Worm (Caenorhabditis elegans) whole organism, L1 larva: Measurements from ENCODE around the gene F21C10.6.

ENCODE experiments used
- C04F5.9 ChIP-seq: sonication (generic microtip); optimal IDR thresholded peaks from 2 replicates; lab custom pipeline; 2016; ENCODE audit warnings: missing genetic modification characterization, missing compliant biosample characterization
- C16A3.4 ChIP-seq: fragments of 150-350 bp; optimal IDR thresholded peaks from 2 replicates; lab custom pipeline; 2014; ENCODE audit warnings: missing biosample characterization, missing genetic modification characterization
- C34B4.2 ChIP-seq: sonication (generic microtip); optimal IDR thresholded peaks from 2 replicates; lab custom pipeline; 2017; ENCODE audit warnings: mild to moderate bottlenecking, missing genetic modification characterization, missing compliant biosample characterization
- F16B12.6 ChIP-seq: fragments of 150-350 bp; optimal IDR thresholded peaks from 2 replicates; lab custom pipeline; 2014; ENCODE audit warnings: missing biosample characterization, missing genetic modification characterization
- Y116A8C.19 ChIP-seq: sonication (generic microtip); optimal IDR thresholded peaks from 2 replicates; lab custom pipeline; 2016; ENCODE audit warnings: missing compliant biosample characterization, missing genetic modification characterization, borderline replicate concordance
- blmp-1 ChIP-seq: fragments of 150-350 bp; optimal IDR thresholded peaks from 2 replicates; lab custom pipeline; 2014; ENCODE audit warnings: missing biosample characterization, missing genetic modification characterization
- ceh-8 ChIP-seq: fragments of 200-800 bp; sonication (Bioruptor generic); optimal IDR thresholded peaks from 2 replicates; lab custom pipeline; 2018; ENCODE audit warnings: mild to moderate bottlenecking, missing genetic modification characterization, moderate library complexity, missing compliant biosample characterization
- ceh-82 ChIP-seq, 3 experiments: fragments of 150-350 bp in 1 of 3; sonication (generic microtip) in 2 of 3; optimal IDR thresholded peaks; 2 replicates each; lab custom pipeline; 2014 to 2017; ENCODE audit warnings: missing biosample characterization in 3 of 3, missing genetic modification characterization in 3 of 3
- ceh-88 ChIP-seq: fragments of 200-800 bp; sonication (Bioruptor generic); IDR thresholded peaks from 2 replicates; pipeline ENCODE4 v1.3.6; 2022; ENCODE audit warnings: missing genetic modification characterization, missing compliant biosample characterization
- efl-1 ChIP-seq, 4 experiments: fragments of 150-350 bp; optimal IDR thresholded peaks in 3 of 4; peaks in 1 of 4; 1 replicate in 1 of 4; 2 replicates in 3 of 4; lab custom pipeline; 2014; ENCODE audit warnings: missing biosample characterization in 2 of 4, missing genetic modification characterization in 2 of 4, missing genetic modification reagents in 2 of 4
- egl-27 ChIP-seq, 2 experiments: fragments of 150-350 bp in 1 of 2; sonication (generic microtip); optimal IDR thresholded peaks; 3 replicates each; lab custom pipeline; 2017 to 2018; ENCODE audit warnings: missing biosample characterization in 2 of 2, missing genetic modification characterization in 2 of 2, missing genetic modification reagents in 2 of 2
- elt-2 ChIP-seq: sonication (generic microtip); optimal IDR thresholded peaks from 2 replicates; lab custom pipeline; 2016; ENCODE audit warnings: missing genetic modification characterization, mild to moderate bottlenecking, inconsistent platforms, missing compliant biosample characterization, missing genetic modification reagents
- fkh-4 ChIP-seq: sonication (generic microtip); optimal IDR thresholded peaks from 2 replicates; lab custom pipeline; 2016; ENCODE audit warnings: missing compliant biosample characterization, missing genetic modification characterization, borderline replicate concordance
- fkh-8 ChIP-seq: sonication (generic microtip); optimal IDR thresholded peaks from 2 replicates; lab custom pipeline; 2016; ENCODE audit warnings: mild to moderate bottlenecking, missing genetic modification characterization, missing compliant biosample characterization
- grh-1 ChIP-seq: fragments of 200-800 bp; sonication (Bioruptor generic); IDR thresholded peaks from 2 replicates; pipeline ENCODE4 v1.3.6; 2022; ENCODE audit warnings: missing genetic modification reagents, missing genetic modification characterization, missing compliant biosample characterization
- irx-1 ChIP-seq: sonication (generic microtip); optimal IDR thresholded peaks from 2 replicates; lab custom pipeline; 2016; ENCODE audit warnings: missing genetic modification characterization, missing compliant biosample characterization
- jun-1 ChIP-seq: fragments of 150-350 bp; optimal IDR thresholded peaks from 2 replicates; lab custom pipeline; 2014; ENCODE audit warnings: missing biosample characterization, missing genetic modification reagents, missing genetic modification characterization
- lin-13 ChIP-seq: fragments of 150-350 bp; optimal IDR thresholded peaks from 2 replicates; lab custom pipeline; 2014; ENCODE audit warnings: missing biosample characterization, missing genetic modification reagents, missing genetic modification characterization
- lin-14 ChIP-seq: fragments of 200-800 bp; sonication (Bioruptor generic); optimal IDR thresholded peaks from 2 replicates; lab custom pipeline; 2018; ENCODE audit warnings: mild to moderate bottlenecking, missing genetic modification characterization, moderate library complexity, missing compliant biosample characterization
- lin-15B ChIP-seq: fragments of 150-350 bp; sonication (generic microtip); optimal IDR thresholded peaks from 3 replicates; lab custom pipeline; 2014; ENCODE audit warnings: missing biosample characterization, missing genetic modification characterization
- lin-35 ChIP-seq, 2 experiments: fragments of 150-350 bp; optimal IDR thresholded peaks; 2 replicates each; lab custom pipeline; 2014; ENCODE audit warnings: missing biosample characterization in 2 of 2, missing genetic modification characterization in 2 of 2, missing genetic modification reagents in 2 of 2
- lir-3 ChIP-seq: sonication (generic microtip); optimal IDR thresholded peaks from 2 replicates; lab custom pipeline; 2016; ENCODE audit warnings: mild to moderate bottlenecking, missing genetic modification characterization, moderate library complexity, missing compliant biosample characterization; ENCODE audit not compliant: poor library complexity
- lsy-2 ChIP-seq, 2 experiments: fragments of 150-350 bp; optimal IDR thresholded peaks; 2 replicates each; lab custom pipeline; 2014; ENCODE audit warnings: missing biosample characterization in 2 of 2, missing genetic modification characterization in 2 of 2
- mdl-1 ChIP-seq, 2 experiments: fragments of 150-350 bp; optimal IDR thresholded peaks; 2 replicates each; lab custom pipeline; 2014 to 2017; ENCODE audit warnings: missing biosample characterization in 2 of 2, missing genetic modification characterization in 2 of 2, inconsistent platforms in 1 of 2
- nhr-11 ChIP-seq: fragments of 150-350 bp; optimal IDR thresholded peaks from 2 replicates; lab custom pipeline; 2014; ENCODE audit warnings: missing biosample characterization, missing genetic modification characterization
- nhr-12 ChIP-seq: sonication (generic microtip); optimal IDR thresholded peaks from 2 replicates; lab custom pipeline; 2017; ENCODE audit warnings: missing biosample characterization, missing genetic modification characterization
- nhr-20 ChIP-seq: sonication (generic microtip); optimal IDR thresholded peaks from 2 replicates; lab custom pipeline; 2016; ENCODE audit warnings: mild to moderate bottlenecking, missing genetic modification characterization, missing compliant biosample characterization
- nhr-77 ChIP-seq: fragments of 150-350 bp; optimal IDR thresholded peaks from 2 replicates; lab custom pipeline; 2014; ENCODE audit warnings: missing biosample characterization, missing genetic modification characterization
- nhr-84 ChIP-seq: sonication (generic microtip); optimal IDR thresholded peaks from 2 replicates; lab custom pipeline; 2017; ENCODE audit warnings: missing biosample characterization, missing genetic modification characterization
- pag-3 ChIP-seq: sonication (generic microtip); optimal IDR thresholded peaks from 2 replicates; lab custom pipeline; 2017; ENCODE audit warnings: missing genetic modification characterization, mild to moderate bottlenecking, missing compliant biosample characterization, antibody characterized with exemption, borderline replicate concordance; ENCODE audit not compliant: insufficient read depth
- snpc-4 ChIP-seq: fragments of 150-350 bp; optimal IDR thresholded peaks from 2 replicates; lab custom pipeline; 2014; ENCODE audit warnings: missing biosample characterization, missing genetic modification characterization
- sox-4 ChIP-seq: sonication (generic microtip); optimal IDR thresholded peaks from 2 replicates; lab custom pipeline; 2016; ENCODE audit warnings: missing genetic modification characterization, missing compliant biosample characterization
- sup-37 ChIP-seq: fragments of 200-800 bp; sonication (Bioruptor generic); optimal IDR thresholded peaks from 2 replicates; lab custom pipeline; 2018; ENCODE audit warnings: mild to moderate bottlenecking, missing genetic modification characterization, missing compliant biosample characterization
- tlp-1 ChIP-seq: fragments of 150-350 bp; optimal IDR thresholded peaks from 2 replicates; lab custom pipeline; 2014; ENCODE audit warnings: missing biosample characterization, missing genetic modification characterization
- unc-62 ChIP-seq: fragments of 150-350 bp; optimal IDR thresholded peaks from 2 replicates; lab custom pipeline; 2014; ENCODE audit warnings: missing biosample characterization, missing genetic modification reagents, missing genetic modification characterization
- unc-98 ChIP-seq: fragments of 200-800 bp; sonication (Bioruptor generic); IDR thresholded peaks from 2 replicates; pipeline ENCODE4 v1.3.6; 2022; ENCODE audit warnings: missing genetic modification characterization, missing compliant biosample characterization
- xbp-1 ChIP-seq: sonication (generic microtip); optimal IDR thresholded peaks from 2 replicates; lab custom pipeline; 2016; ENCODE audit warnings: missing genetic modification characterization, missing compliant biosample characterization
- zag-1 ChIP-seq: fragments of 150-350 bp; optimal IDR thresholded peaks from 2 replicates; lab custom pipeline; 2014; ENCODE audit warnings: missing biosample characterization, missing genetic modification characterization
- zip-4 ChIP-seq: fragments of 200-800 bp; sonication (Bioruptor generic); optimal IDR thresholded peaks from 2 replicates; lab custom pipeline; 2018; ENCODE audit warnings: mild to moderate bottlenecking, missing genetic modification characterization, moderate library complexity, missing compliant biosample characterization

The F21C10.6 gene

DNA sequence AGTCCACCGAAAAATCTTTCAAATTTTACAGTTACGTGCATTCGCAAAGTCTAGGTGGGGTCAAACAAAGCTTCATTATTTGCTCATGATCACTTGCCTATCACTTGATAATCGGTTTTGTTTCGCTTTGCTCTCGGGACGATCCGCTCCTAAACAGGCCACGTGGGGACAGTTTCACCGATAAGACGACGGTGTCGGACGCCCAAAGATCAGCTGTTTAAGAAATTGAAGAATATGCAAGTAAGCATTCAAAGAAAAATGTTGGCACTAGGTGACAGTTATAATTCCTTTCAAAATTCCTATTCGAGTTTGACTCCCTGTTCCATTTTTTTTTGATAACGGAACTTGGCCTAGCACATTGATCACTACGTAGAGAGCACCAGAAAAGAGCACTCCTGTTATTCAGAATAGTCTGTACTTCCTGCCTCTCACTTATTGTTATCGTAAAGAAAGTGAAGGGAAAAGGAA lies 44.3 kb upstream of the F21C10.6 start (continued):
- TF ChIP-seq ceh-8 (GFP tag; lab: Kevin White, UChicago) = no peak
- TF ChIP-seq zag-1 (tag; lab: Kevin White, UChicago) = no peak
- TF ChIP-seq lin-13 = no peak
- no peak for TF ChIP-seq lin-15B (tag; lab: Kevin White, UChicago)
- no peak for TF ChIP-seq fkh-8
- TF ChIP-seq sup-37 (GFP tag; lab: Kevin White, UChicago) = no peak
- TF ChIP-seq nhr-84 (tag; lab: Kevin White, UChicago) = no peak
- no peak for TF ChIP-seq tlp-1 (tag; lab: Kevin White, UChicago)
- TF ChIP-seq sox-4 (tag; lab: Kevin White, UChicago) = no peak
- TF ChIP-seq xbp-1 (tag; lab: Kevin White, UChicago) = no peak
- no peak for TF ChIP-seq nhr-77
- TF ChIP-seq nhr-11 (tag; lab: Kevin White, UChicago) = no peak
- TF ChIP-seq Y116A8C.19 (tag; lab: Kevin White, UChicago) = no peak
- TF ChIP-seq lin-35 (GFP tag; optimal IDR thresholded peaks at IDR 0.05; lab: Kevin White, UChicago) = peak in 1 of 2 experiments; percentile 53
- TF ChIP-seq lir-3 (tag; lab: Kevin White, UChicago) = no peak
- no peak for TF ChIP-seq ceh-82 (tag; optimal IDR thresholded peaks at IDR 0.05; lab: Kevin White, UChicago)
- TF ChIP-seq zip-4 (GFP tag; lab: Kevin White, UChicago) = no peak
- no peak for TF ChIP-seq unc-98
- no peak for TF ChIP-seq efl-1 (optimal IDR thresholded peaks at IDR 0.05; lab: Kevin White, UChicago)
- peak in 1 of 2 experiments; percentile 89 for TF ChIP-seq efl-1 (GFP tag; optimal IDR thresholded peaks at IDR 0.05 in 1 of 2; lab: Kevin White, UChicago)
- TF ChIP-seq pag-3 (tag; lab: Kevin White, UChicago) = no peak
- TF ChIP-seq nhr-20 (tag; lab: Kevin White, UChicago) = peak; percentile 33
- TF ChIP-seq F16B12.6 = no peak
- TF ChIP-seq snpc-4 = no peak
- TF ChIP-seq jun-1 = no peak
- no peak for TF ChIP-seq ceh-88 (GFP tag; lab: Robert Waterston, UW)
- TF ChIP-seq irx-1 (tag; lab: Kevin White, UChicago) = no peak
- no peak for TF ChIP-seq C34B4.2
- peak in 1 of 2 experiments; percentile 65 for TF ChIP-seq mdl-1 (tag; optimal IDR thresholded peaks at IDR 0.05; lab: Kevin White, UChicago)
- no peak for TF ChIP-seq C04F5.9 (tag; lab: Kevin White, UChicago)
- TF ChIP-seq unc-62 (GFP tag; lab: Kevin White, UChicago) = no peak
- TF ChIP-seq C16A3.4 (tag; lab: Kevin White, UChicago) = no peak
- no peak for TF ChIP-seq fkh-4
- no peak for TF ChIP-seq lsy-2 (tag; optimal IDR thresholded peaks at IDR 0.05; lab: Kevin White, UChicago)
- TF ChIP-seq elt-2 = peak; percentile 97
- no peak for TF ChIP-seq egl-27 (tag; optimal IDR thresholded peaks at IDR 0.05; lab: Kevin White, UChicago)
- TF ChIP-seq, all 84 proteins: peak for 10

DNA sequence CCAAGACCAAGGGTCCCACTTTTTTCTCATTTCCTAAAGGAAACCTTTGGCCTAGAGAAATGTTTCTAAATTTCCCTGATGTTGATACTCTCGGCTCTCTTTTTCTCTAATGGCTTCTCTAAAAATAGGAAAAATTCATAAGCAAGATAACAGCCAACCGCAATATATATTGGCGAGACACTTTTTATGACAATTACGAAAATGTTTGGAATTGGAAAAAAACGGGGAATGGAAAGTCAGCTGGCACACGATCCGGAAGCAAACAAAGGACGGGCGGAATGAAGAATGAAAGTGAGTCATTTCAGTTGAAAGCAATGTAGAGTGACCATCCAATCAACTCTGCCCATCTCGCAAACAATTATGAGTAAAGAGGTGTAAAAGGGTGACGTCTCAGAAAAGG lies 42.9 kb upstream of the F21C10.6 start:
- peak; percentile 16 for TF ChIP-seq jun-1
- peak in 1 of 2 experiments; percentile 7 for TF ChIP-seq mdl-1 (tag; optimal IDR thresholded peaks at IDR 0.05; lab: Kevin White, UChicago)
- no peak for TF ChIP-seq grh-1 (GFP tag; lab: Robert Waterston, UW)
- TF ChIP-seq snpc-4 = no peak
- peak; percentile 26 for TF ChIP-seq elt-2
- TF ChIP-seq lin-14 (GFP tag; lab: Kevin White, UChicago) = peak; percentile 24

DNA sequence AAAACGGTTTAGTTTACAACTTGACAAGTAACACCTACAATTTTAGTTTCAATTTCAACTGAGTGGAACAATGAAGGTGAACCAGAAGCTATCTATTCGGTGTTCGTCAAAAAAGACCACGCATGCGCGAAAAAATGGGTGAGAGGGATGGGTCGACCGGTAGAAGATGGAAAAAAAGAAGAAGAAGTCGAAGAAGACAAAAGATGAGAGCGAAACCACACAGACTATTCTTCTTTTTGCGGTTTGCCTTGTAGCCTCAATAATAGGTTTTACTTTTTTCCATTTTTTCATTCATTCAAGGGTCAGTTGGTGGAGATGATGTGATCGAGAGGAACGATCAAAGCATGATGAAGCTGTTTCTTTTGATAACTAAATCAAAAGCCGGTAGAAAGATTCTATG lies 41.9 kb upstream of the F21C10.6 start:
- peak; percentile 62 for TF ChIP-seq blmp-1 (tag; lab: Kevin White, UChicago)
- TF ChIP-seq nhr-12 (tag; lab: Kevin White, UChicago) = no peak
